Fruit fly (Drosophila melanogaster) whole organism, embryonic: ENCODE measurements around the gene eIF2Balpha.

Experiments used
- Atf3 ChIP-seq: fragments of 200-800 bp; sonication (Bioruptor generic); optimal IDR thresholded peaks from 3 replicates; lab custom pipeline; 2016; ENCODE audit warnings: missing biosample characterization, missing genetic modification characterization
- CG10366 ChIP-seq: fragments of 200-800 bp; sonication (Bioruptor generic); IDR thresholded peaks from 2 replicates; pipeline ENCODE4 v1.3.6; 2022; ENCODE audit warnings: missing biosample characterization, missing genetic modification characterization
- CG10431 ChIP-seq: fragments of 200-800 bp; sonication (Bioruptor generic); optimal IDR thresholded peaks from 3 replicates; lab custom pipeline; 2018; ENCODE audit warnings: missing biosample characterization, mild to moderate bottlenecking, missing genetic modification characterization
- CG12236 ChIP-seq: fragments of 200-800 bp; sonication (Bioruptor generic); optimal IDR thresholded peaks from 2 replicates; lab custom pipeline; 2016; ENCODE audit warnings: missing biosample characterization, missing genetic modification characterization
- CG1233 ChIP-seq: fragments of 200-800 bp; sonication (Bioruptor generic); optimal IDR thresholded peaks from 4 replicates; lab custom pipeline; 2018; ENCODE audit warnings: missing biosample characterization, mild to moderate bottlenecking, missing genetic modification characterization
- CG13287 ChIP-seq: fragments of 200-800 bp; sonication (Bioruptor generic); IDR thresholded peaks from 2 replicates; pipeline ENCODE4 v1.3.6; 2022; ENCODE audit warnings: missing biosample characterization, missing genetic modification characterization; ENCODE audit not compliant: partially characterized antibody
- CG14710 ChIP-seq: fragments of 200-800 bp; sonication (Bioruptor generic); optimal IDR thresholded peaks from 3 replicates; lab custom pipeline; 2019; ENCODE audit warnings: missing biosample characterization, mild to moderate bottlenecking, missing genetic modification characterization, moderate library complexity
- CG15269 ChIP-seq: fragments of 200-800 bp; sonication (Bioruptor generic); optimal IDR thresholded peaks from 2 replicates; lab custom pipeline; 2018; ENCODE audit warnings: missing biosample characterization, mild to moderate bottlenecking, missing genetic modification characterization, moderate library complexity
- CG17186 ChIP-seq: fragments of 200-800 bp; sonication (Bioruptor generic); optimal IDR thresholded peaks from 3 replicates; lab custom pipeline; 2017; ENCODE audit warnings: missing biosample characterization, missing genetic modification reagents, missing genetic modification characterization
- CG2116 ChIP-seq: fragments of 200-800 bp; sonication (Bioruptor generic); optimal IDR thresholded peaks from 3 replicates; lab custom pipeline; 2018; ENCODE audit warnings: missing biosample characterization, mild to moderate bottlenecking, missing genetic modification characterization
- CG2129 ChIP-seq: fragments of 200-800 bp; sonication (Bioruptor generic); IDR thresholded peaks from 2 replicates; pipeline ENCODE4 v1.3.6; 2022; ENCODE audit warnings: missing biosample characterization, missing genetic modification characterization; ENCODE audit not compliant: partially characterized antibody
- CG2712 ChIP-seq: fragments of 200-800 bp; optimal IDR thresholded peaks from 3 replicates; lab custom pipeline; 2019; ENCODE audit warnings: missing biosample characterization, mild to moderate bottlenecking, missing genetic modification characterization, moderate library complexity
- CG30431 ChIP-seq: fragments of 200-800 bp; sonication (Bioruptor generic); optimal IDR thresholded peaks from 2 replicates; lab custom pipeline; 2017; ENCODE audit warnings: missing biosample characterization, missing genetic modification characterization
- CG32767 ChIP-seq: fragments of 200-800 bp; sonication (Bioruptor generic); IDR thresholded peaks from 2 replicates; pipeline ENCODE4 v1.3.6; 2022; ENCODE audit warnings: missing biosample characterization, missing genetic modification characterization
- CG32772 ChIP-seq: fragments of 200-800 bp; sonication (Bioruptor generic); IDR thresholded peaks from 2 replicates; pipeline ENCODE4 v1.3.6; 2022; ENCODE audit warnings: missing biosample characterization, missing genetic modification characterization
- CG34422 ChIP-seq: fragments of 200-800 bp; sonication (Bioruptor generic); IDR thresholded peaks from 3 replicates; pipeline ENCODE4 v1.3.6; 2022; ENCODE audit warnings: missing biosample characterization, missing genetic modification characterization
- CG3995 ChIP-seq: fragments of 200-800 bp; sonication (Bioruptor generic); optimal IDR thresholded peaks from 3 replicates; lab custom pipeline; 2016; ENCODE audit warnings: missing biosample characterization, missing genetic modification characterization
- CG4424 ChIP-seq: fragments of 200-800 bp; sonication (Bioruptor generic); optimal IDR thresholded peaks from 3 replicates; lab custom pipeline; 2016; ENCODE audit warnings: missing biosample characterization, missing genetic modification characterization
- CG4617 ChIP-seq: fragments of 200-800 bp; sonication (Bioruptor generic); optimal IDR thresholded peaks from 3 replicates; lab custom pipeline; 2016; ENCODE audit warnings: missing biosample characterization, missing genetic modification characterization, borderline replicate concordance
- CG9876 ChIP-seq: fragments of 200-800 bp; sonication (Bioruptor generic); optimal IDR thresholded peaks from 2 replicates; lab custom pipeline; 2016; ENCODE audit warnings: missing biosample characterization, missing genetic modification characterization
- GATAe ChIP-seq: fragments of 200-800 bp; sonication (Bioruptor generic); conservative IDR thresholded peaks from 2 replicates; pipeline ENCODE4 v1.3.6; 2022; ENCODE audit warnings: missing biosample characterization, missing genetic modification characterization
- HLH3B ChIP-seq: fragments of 200-800 bp; sonication (Bioruptor generic); IDR thresholded peaks from 2 replicates; pipeline ENCODE4 v1.3.6; 2022; ENCODE audit warnings: missing biosample characterization, missing genetic modification characterization
- HLH4C ChIP-seq: fragments of 200-800 bp; sonication (Bioruptor generic); IDR thresholded peaks from 3 replicates; pipeline ENCODE4 v1.3.6; 2022; ENCODE audit warnings: missing biosample characterization, missing genetic modification characterization; ENCODE audit not compliant: partially characterized antibody
- HLH54F ChIP-seq: fragments of 200-800 bp; sonication (Bioruptor generic); optimal IDR thresholded peaks from 3 replicates; lab custom pipeline; 2016; ENCODE audit warnings: missing biosample characterization, missing genetic modification characterization
- Hr51 ChIP-seq, 2 experiments: fragments of 200-800 bp; sonication (Bioruptor generic); optimal IDR thresholded peaks; 2 replicates in 1 of 2; 3 replicates in 1 of 2; lab custom pipeline; 2016 to 2018; ENCODE audit warnings: missing biosample characterization in 2 of 2, missing genetic modification characterization in 2 of 2, mild to moderate bottlenecking in 1 of 2, moderate library complexity in 1 of 2
- Kr ChIP-seq: fragments of 200-800 bp; sonication (Bioruptor generic); optimal IDR thresholded peaks from 2 replicates; lab custom pipeline; 2017; ENCODE audit warnings: missing biosample characterization, mild to moderate bottlenecking, missing genetic modification characterization
- MESR4 ChIP-seq: fragments of 200-800 bp; sonication (Bioruptor generic); optimal IDR thresholded peaks from 2 replicates; lab custom pipeline; 2018; ENCODE audit warnings: missing biosample characterization, mild to moderate bottlenecking, missing genetic modification characterization, moderate library complexity
- Sin3A ChIP-seq: fragments of >200 bp; optimal IDR thresholded peaks from 2 replicates; lab custom pipeline; 2018
- Sox102F ChIP-seq: fragments of 200-800 bp; sonication (Bioruptor generic); optimal IDR thresholded peaks from 2 replicates; lab custom pipeline; 2018; ENCODE audit warnings: missing biosample characterization, mild to moderate bottlenecking, missing genetic modification characterization, moderate library complexity
- ato ChIP-seq: fragments of 200-800 bp; sonication (Bioruptor generic); IDR thresholded peaks from 2 replicates; pipeline ENCODE4 v1.3.6; 2022; ENCODE audit warnings: missing biosample characterization, missing genetic modification characterization; ENCODE audit not compliant: partially characterized antibody
- bab2 ChIP-seq: fragments of 200-800 bp; sonication (Bioruptor generic); optimal IDR thresholded peaks from 2 replicates; lab custom pipeline; 2016; ENCODE audit warnings: missing biosample characterization, missing genetic modification characterization
- ci ChIP-seq: fragments of 200-800 bp; sonication (Bioruptor generic); IDR thresholded peaks from 3 replicates; pipeline ENCODE4 v1.3.6; 2022; ENCODE audit warnings: missing biosample characterization, missing genetic modification characterization
- dpn ChIP-seq, 2 experiments: fragments of 200-800 bp; sonication (Bioruptor generic); optimal IDR thresholded peaks; 3 replicates each; lab custom pipeline; 2016; ENCODE audit warnings: missing biosample characterization in 2 of 2, missing genetic modification characterization in 2 of 2
- dysf ChIP-seq: fragments of 200-800 bp; sonication (Bioruptor generic); IDR thresholded peaks from 3 replicates; pipeline ENCODE4 v1.3.6; 2022; ENCODE audit warnings: missing biosample characterization, missing genetic modification characterization
- fd64A ChIP-seq: fragments of 200-800 bp; sonication (Bioruptor generic); optimal IDR thresholded peaks from 3 replicates; lab custom pipeline; 2018; ENCODE audit warnings: missing biosample characterization, mild to moderate bottlenecking, missing genetic modification characterization
- fu2 ChIP-seq: fragments of 200-800 bp; sonication (Bioruptor generic); optimal IDR thresholded peaks from 2 replicates; lab custom pipeline; 2016; ENCODE audit warnings: missing biosample characterization, missing genetic modification characterization
- hbn ChIP-seq: fragments of 200-800 bp; sonication (Bioruptor generic); IDR thresholded peaks from 2 replicates; pipeline ENCODE4 v1.3.6; 2022; ENCODE audit warnings: missing biosample characterization, missing genetic modification characterization; ENCODE audit not compliant: partially characterized antibody
- hkb ChIP-seq, 2 experiments: fragments of 200-800 bp in 1 of 2; fragments of >200 bp in 1 of 2; sonication (Bioruptor generic) in 1 of 2; IDR thresholded peaks in 1 of 2; optimal IDR thresholded peaks in 1 of 2; 2 replicates each; pipeline versions ENCODE4 v1.3.6 to Lab custom; 2017 to 2022; ENCODE audit warnings: missing biosample characterization in 1 of 2, missing genetic modification characterization in 1 of 2
- hth ChIP-seq: fragments of >200 bp; optimal IDR thresholded peaks from 2 replicates; lab custom pipeline; 2017; ENCODE audit warnings: inconsistent platforms
- kah ChIP-seq: fragments of 200-800 bp; sonication (Bioruptor generic); optimal IDR thresholded peaks from 2 replicates; lab custom pipeline; 2018; ENCODE audit warnings: missing biosample characterization, mild to moderate bottlenecking, missing genetic modification characterization
- mld ChIP-seq: fragments of 200-800 bp; sonication (Bioruptor generic); IDR thresholded peaks from 3 replicates; pipeline ENCODE4 v1.3.6; 2022; ENCODE audit warnings: missing biosample characterization, missing genetic modification characterization; ENCODE audit not compliant: partially characterized antibody
- nerfin-2 ChIP-seq: fragments of 200-800 bp; sonication (Bioruptor generic); IDR thresholded peaks from 2 replicates; pipeline ENCODE4 v1.3.6; 2022; ENCODE audit warnings: missing biosample characterization, missing genetic modification characterization; ENCODE audit not compliant: partially characterized antibody
- pnt ChIP-seq: fragments of 200-800 bp; sonication (Bioruptor generic); optimal IDR thresholded peaks from 3 replicates; lab custom pipeline; 2016; ENCODE audit warnings: missing biosample characterization, missing genetic modification characterization
- psq ChIP-seq: fragments of 200-800 bp; sonication (Bioruptor generic); optimal IDR thresholded peaks from 2 replicates; lab custom pipeline; 2017; ENCODE audit warnings: missing biosample characterization, missing genetic modification characterization
- row ChIP-seq: fragments of 200-800 bp; sonication (Bioruptor generic); IDR thresholded peaks from 3 replicates; pipeline ENCODE4 v1.3.6; 2022; ENCODE audit warnings: missing biosample characterization, missing genetic modification characterization
- sna ChIP-seq: fragments of 200-800 bp; sonication (Bioruptor generic); IDR thresholded peaks from 2 replicates; pipeline ENCODE4 v1.3.6; 2022; ENCODE audit warnings: missing biosample characterization, missing genetic modification characterization; ENCODE audit not compliant: partially characterized antibody
- sug ChIP-seq: fragments of 200-800 bp; optimal IDR thresholded peaks from 2 replicates; lab custom pipeline; 2019; ENCODE audit warnings: missing biosample characterization, mild to moderate bottlenecking, missing genetic modification characterization, moderate library complexity
- tna ChIP-seq: fragments of 200-800 bp; sonication (Bioruptor generic); IDR thresholded peaks from 2 replicates; pipeline ENCODE4 v1.3.6; 2022; ENCODE audit warnings: missing biosample characterization, missing genetic modification characterization; ENCODE audit not compliant: partially characterized antibody
- toy ChIP-seq: fragments of 200-800 bp; sonication (Bioruptor generic); IDR thresholded peaks from 2 replicates; pipeline ENCODE4 v1.3.6; 2022; ENCODE audit warnings: missing biosample characterization, missing genetic modification characterization
- tx ChIP-seq: fragments of 200-800 bp; sonication (Bioruptor generic); optimal IDR thresholded peaks from 2 replicates; lab custom pipeline; 2016; ENCODE audit warnings: missing biosample characterization, missing genetic modification characterization

Gene eIF2Balpha

DNA sequence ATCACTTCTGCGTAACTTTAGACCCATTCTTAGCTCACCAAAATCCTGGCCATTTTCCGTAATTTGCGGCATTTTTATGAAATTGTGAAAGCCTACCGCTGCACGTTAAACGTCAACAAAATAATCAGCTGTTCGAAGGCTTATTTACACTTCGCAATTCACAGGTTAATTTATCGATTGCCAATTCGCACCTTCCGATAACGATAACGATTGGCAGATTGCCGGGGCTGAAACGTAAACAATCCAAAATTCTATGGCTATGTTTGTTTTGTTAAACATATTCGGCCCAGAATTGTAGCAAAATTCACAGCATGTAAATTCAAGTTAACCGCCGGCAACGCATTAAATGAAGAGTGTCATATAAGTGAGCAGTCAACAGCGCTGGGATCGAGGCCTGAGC is at the start of gene eIF2Balpha, which contains the start of gene Vps13B (continued):
- TF ChIP-seq CG17186 (GFP tag; lab: Kevin White, UChicago) (no peak), Sox102F (GFP tag; lab: Kevin White, UChicago) (peak; percentile 54), CG12236 (GFP tag; lab: Kevin White, UChicago) (no peak), nerfin-2 (peak; percentile 85), CG15269 (tag; lab: Kevin White, UChicago) (no peak), hth (lab: Kevin White, UChicago) (no peak), bab2 (GFP tag; lab: Kevin White, UChicago) (no peak), CG10366 (GFP tag; lab: Robert Waterston, UW) (no peak), HLH4C (GFP tag; lab: Robert Waterston, UW) (peak; percentile 94), ato (peak; percentile 87), hkb (optimal IDR thresholded peaks at IDR 0.05; lab: Kevin White, UChicago) (no peak), hkb (GFP tag; IDR thresholded peaks at IDR 0.05; lab: Robert Waterston, UW) (no peak), tx (GFP tag; lab: Kevin White, UChicago) (no peak), CG10431 (GFP tag; lab: Kevin White, UChicago) (no peak), tna (GFP tag; lab: Robert Waterston, UW) (peak; percentile 91), CG1233 (GFP tag; lab: Kevin White, UChicago) (no peak), dpn (GFP tag; optimal IDR thresholded peaks at IDR 0.05; lab: Kevin White, UChicago) (no peak), Sin3A (lab: Kevin White, UChicago) (peak; percentile 12), Hr51 (GFP tag; optimal IDR thresholded peaks at IDR 0.05; lab: Kevin White, UChicago) (no peak), HLH54F (no peak), ci (GFP tag; lab: Robert Waterston, UW) (peak; percentile 40; the same call in 1 of the 3 replicates), CG9876 (GFP tag; lab: Kevin White, UChicago) (no peak), CG30431 (GFP tag; lab: Kevin White, UChicago) (no peak), CG4424 (GFP tag; lab: Kevin White, UChicago) (no peak), CG13287 (peak; percentile 86), toy (GFP tag; lab: Robert Waterston, UW) (no peak), fu2 (no peak), sna (GFP tag; lab: Robert Waterston, UW) (peak; percentile 81), psq (GFP tag; lab: Kevin White, UChicago) (no peak), MESR4 (GFP tag; lab: Kevin White, UChicago) (peak; percentile 35), CG32772 (no peak), fd64A (GFP tag; lab: Kevin White, UChicago) (no peak), row (GFP tag; lab: Robert Waterston, UW) (no peak), sug (tag; lab: Kevin White, UChicago) (no peak), dysf (GFP tag; lab: Robert Waterston, UW) (no peak), Kr (GFP tag; lab: Kevin White, UChicago) (no peak), mld (peak; percentile 84), pnt (GFP tag; lab: Kevin White, UChicago) (no peak), CG14710 (tag; lab: Kevin White, UChicago) (no peak), CG2116 (GFP tag; lab: Kevin White, UChicago) (peak; percentile 29), kah (GFP tag; lab: Kevin White, UChicago) (no peak), CG2712 (tag; lab: Kevin White, UChicago) (no peak), CG2129 (0 out of 2 replicates have a peak, but pooled peaks have one; percentile 15), CG32767 (no peak), GATAe (GFP tag; lab: Robert Waterston, UW) (no peak), Atf3 (GFP tag; lab: Kevin White, UChicago) (no peak), hbn (peak; percentile 68), CG3995 (GFP tag; lab: Kevin White, UChicago) (no peak), CG4617 (no peak), HLH3B (peak; percentile 45; the same call in 1 of the 2 replicates), CG34422 (GFP tag; lab: Robert Waterston, UW) (peak; percentile 61; the same call in 1 of the 3 replicates)
